Worm (Caenorhabditis elegans): ENCODE data around the gene K08D8.7.

- TF ChIP-seq ceh-39 (tag; optimal IDR thresholded peaks at IDR 0.05) (no peak), elt-1 (tag; optimal IDR thresholded peaks at IDR 0.05; ENCODE audit: borderline replicate concordance, insufficient read depth) (no peak), lsy-2 (tag; optimal IDR thresholded peaks at IDR 0.05) (no peak), blmp-1 (tag; optimal IDR thresholded peaks at IDR 0.05) (no peak), lin-13 (tag; optimal IDR thresholded peaks at IDR 0.05) (no peak), nhr-12 (tag; optimal IDR thresholded peaks at IDR 0.05) (no peak), nhr-28 (tag; optimal IDR thresholded peaks at IDR 0.05) (no peak)
Observed at ce11 chrIV:12886012-12886411, 10.6 kb upstream of the K08D8.7 start.

Data from whole organism, mixed stage, embryonic.